Fruit fly (Drosophila melanogaster) whole organism, adult: ENCODE results near the gene Kaz.

ENCODE experiments used
- CG7045 ChIP-seq: fragments of 200-800 bp; sonication (Bioruptor generic); optimal IDR thresholded peaks from 2 replicates; lab custom pipeline; 2017; ENCODE audit warnings: missing biosample characterization, mild to moderate bottlenecking, missing genetic modification characterization
- CG7101 ChIP-seq: fragments of 200-800 bp; sonication (Bioruptor generic); optimal IDR thresholded peaks from 2 replicates; lab custom pipeline; 2018; ENCODE audit warnings: missing biosample characterization, mild to moderate bottlenecking, missing genetic modification characterization, moderate library complexity
- bab1 ChIP-seq: fragments of 200-800 bp; sonication (Bioruptor generic); optimal IDR thresholded peaks from 3 replicates; lab custom pipeline; 2019; ENCODE audit warnings: missing biosample characterization, mild to moderate bottlenecking, missing genetic modification characterization, moderate library complexity
- cic ChIP-seq: fragments of 200-800 bp; sonication (Bioruptor generic); optimal IDR thresholded peaks from 2 replicates; lab custom pipeline; 2017; ENCODE audit warnings: missing biosample characterization, mild to moderate bottlenecking, missing genetic modification characterization, moderate library complexity
- cnc ChIP-seq, 2 experiments: fragments of >200 bp; optimal IDR thresholded peaks; 2 replicates each; lab custom pipeline; 2017
- kay ChIP-seq: fragments of 200-800 bp; sonication (Bioruptor generic); peaks from one replicate; lab custom pipeline; 2016; ENCODE audit warnings: missing biosample characterization, missing genetic modification characterization, borderline replicate concordance

dm6 chr3R:24859701-24860100, 29.9 kb upstream of the Kaz start, which contains the start of gene ppk22:
- TF ChIP-seq kay (GFP tag; lab: Kevin White, UChicago) (no peak), cnc (optimal IDR thresholded peaks at IDR 0.05; lab: Kevin White, UChicago) (no peak), CG7045 (GFP tag; lab: Kevin White, UChicago) (no peak), bab1 (GFP tag; lab: Kevin White, UChicago) (no peak), cic (GFP tag; lab: Kevin White, UChicago) (no peak), CG7101 (tag; lab: Kevin White, UChicago) (no peak)
